Fruit fly (Drosophila melanogaster) whole organism, adult: Measurements from ENCODE around the gene sud1.
A peak's percentile ranks its signal among the peaks of the same experiment; 100 is the strongest.

Source experiments
- CG11617 ChIP-seq: fragments of 200-800 bp; sonication (Bioruptor generic); optimal IDR thresholded peaks from 2 replicates; lab custom pipeline; 2017; ENCODE audit warnings: mild to moderate bottlenecking, missing biosample characterization, missing genetic modification reagents, missing genetic modification characterization
- CG12768 ChIP-seq: fragments of 200-800 bp; sonication (Bioruptor generic); optimal IDR thresholded peaks from 2 replicates; lab custom pipeline; 2017; ENCODE audit warnings: missing biosample characterization, missing genetic modification characterization, mild to moderate bottlenecking, moderate library complexity, missing genetic modification reagents
- CG14711 ChIP-seq: fragments of 200-800 bp; sonication (Bioruptor generic); optimal IDR thresholded peaks from 2 replicates; lab custom pipeline; 2018; ENCODE audit warnings: missing biosample characterization, mild to moderate bottlenecking, missing genetic modification characterization, moderate library complexity
- CG1620 ChIP-seq: fragments of 200-800 bp; sonication (Bioruptor generic); optimal IDR thresholded peaks from 2 replicates; lab custom pipeline; 2016; ENCODE audit warnings: missing biosample characterization, missing genetic modification characterization
- CG33017 ChIP-seq: fragments of 200-800 bp; sonication (Bioruptor generic); optimal IDR thresholded peaks from 2 replicates; lab custom pipeline; 2018; ENCODE audit warnings: missing biosample characterization, mild to moderate bottlenecking, missing genetic modification characterization, moderate library complexity
- CG5204 ChIP-seq: fragments of 200-800 bp; sonication (Bioruptor generic); optimal IDR thresholded peaks from 2 replicates; lab custom pipeline; 2016; ENCODE audit warnings: missing biosample characterization, missing genetic modification characterization
- CG7045 ChIP-seq: fragments of 200-800 bp; sonication (Bioruptor generic); optimal IDR thresholded peaks from 2 replicates; lab custom pipeline; 2017; ENCODE audit warnings: missing biosample characterization, mild to moderate bottlenecking, missing genetic modification characterization
- CG7101 ChIP-seq: fragments of 200-800 bp; sonication (Bioruptor generic); optimal IDR thresholded peaks from 2 replicates; lab custom pipeline; 2018; ENCODE audit warnings: missing biosample characterization, mild to moderate bottlenecking, missing genetic modification characterization, moderate library complexity
- Clk ChIP-seq: fragments of 200-800 bp; sonication (Bioruptor generic); optimal IDR thresholded peaks from 2 replicates; lab custom pipeline; 2017; ENCODE audit warnings: missing biosample characterization, missing genetic modification characterization
- Crg-1 ChIP-seq: fragments of 200-800 bp; sonication (Bioruptor generic); optimal IDR thresholded peaks from 2 replicates; lab custom pipeline; 2016; ENCODE audit warnings: missing biosample characterization, missing genetic modification characterization
- Hr96 ChIP-seq: fragments of 200-800 bp; sonication (Bioruptor generic); optimal IDR thresholded peaks from 2 replicates; lab custom pipeline; 2016; ENCODE audit warnings: missing biosample characterization, missing genetic modification characterization
- Mnt ChIP-seq: fragments of 200-800 bp; sonication (Bioruptor generic); optimal IDR thresholded peaks from 2 replicates; lab custom pipeline; 2016; ENCODE audit warnings: missing biosample characterization, mild to moderate bottlenecking, missing genetic modification characterization
- bab1 ChIP-seq: fragments of 200-800 bp; sonication (Bioruptor generic); optimal IDR thresholded peaks from 3 replicates; lab custom pipeline; 2019; ENCODE audit warnings: missing biosample characterization, mild to moderate bottlenecking, missing genetic modification characterization, moderate library complexity
- cic ChIP-seq: fragments of 200-800 bp; sonication (Bioruptor generic); optimal IDR thresholded peaks from 2 replicates; lab custom pipeline; 2017; ENCODE audit warnings: missing biosample characterization, mild to moderate bottlenecking, missing genetic modification characterization, moderate library complexity
- cnc ChIP-seq, 2 experiments: fragments of >200 bp; optimal IDR thresholded peaks; 2 replicates each; lab custom pipeline; 2017
- kay ChIP-seq: fragments of 200-800 bp; sonication (Bioruptor generic); peaks from one replicate; lab custom pipeline; 2016; ENCODE audit warnings: missing biosample characterization, missing genetic modification characterization, borderline replicate concordance
- ovo ChIP-seq: fragments of 200-800 bp; sonication (Bioruptor generic); optimal IDR thresholded peaks from 2 replicates; lab custom pipeline; 2016; ENCODE audit warnings: missing biosample characterization, missing genetic modification characterization
- pad ChIP-seq: fragments of 200-800 bp; sonication (Bioruptor generic); optimal IDR thresholded peaks from 3 replicates; lab custom pipeline; 2017; ENCODE audit warnings: missing biosample characterization, missing genetic modification characterization, mild to moderate bottlenecking, moderate library complexity, missing genetic modification reagents
- tj ChIP-seq: fragments of 200-800 bp; sonication (Bioruptor generic); optimal IDR thresholded peaks from 3 replicates; lab custom pipeline; 2017; ENCODE audit warnings: missing biosample characterization, mild to moderate bottlenecking, missing genetic modification characterization, moderate library complexity
- toe ChIP-seq: fragments of 200-800 bp; sonication (Bioruptor generic); optimal IDR thresholded peaks from 2 replicates; lab custom pipeline; 2016; ENCODE audit warnings: missing biosample characterization, missing genetic modification characterization

The sud1 gene

dm6 chr3R:24947332-24947731 lies 29.7 kb upstream of the sud1 start, which contains the start of gene mah:
mah (plus strand) TSS chr3R:24947632.
- TF ChIP-seq CG7045 (GFP tag; lab: Kevin White, UChicago) (no peak), CG12768 (GFP tag; lab: Kevin White, UChicago) (no peak), Hr96 (GFP tag; lab: Kevin White, UChicago) (no peak), CG11617 (GFP tag; lab: Kevin White, UChicago) (no peak), CG1620 (GFP tag; lab: Kevin White, UChicago) (no peak), tj (no peak), bab1 (GFP tag; lab: Kevin White, UChicago) (no peak), CG33017 (tag; lab: Kevin White, UChicago) (no peak), CG14711 (tag; lab: Kevin White, UChicago) (no peak), Mnt (GFP tag; lab: Kevin White, UChicago) (no peak), ovo (GFP tag; lab: Kevin White, UChicago) (no peak), cnc (optimal IDR thresholded peaks at IDR 0.05; lab: Kevin White, UChicago) (no peak), CG7101 (tag; lab: Kevin White, UChicago) (no peak), kay (no peak)

dm6 chr3R:24944920-24945853 lies 27.5 kb upstream of the sud1 start, which contains the start of the genes ssh and Nmnat:
ssh (minus strand) TSS chr3R:24944956.
Nmnat (plus strand) TSS chr3R:24945237.
- peak; percentile 63 for TF ChIP-seq CG11617 (GFP tag; lab: Kevin White, UChicago)
- no peak for TF ChIP-seq kay
- no peak for TF ChIP-seq cnc (optimal IDR thresholded peaks at IDR 0.05; lab: Kevin White, UChicago)
- TF ChIP-seq tj, result peak; percentile 13
- no peak for TF ChIP-seq CG33017 (tag; lab: Kevin White, UChicago)
- TF ChIP-seq Mnt (GFP tag; lab: Kevin White, UChicago), result peak; percentile 34
- peak; percentile 31 for TF ChIP-seq CG7045 (GFP tag; lab: Kevin White, UChicago)
- TF ChIP-seq ovo (GFP tag; lab: Kevin White, UChicago), result no peak
- peak; percentile 69 for TF ChIP-seq toe (GFP tag; lab: Kevin White, UChicago)
- peak; percentile 55 for TF ChIP-seq pad
- TF ChIP-seq Crg-1 (GFP tag; lab: Kevin White, UChicago), result peak; percentile 58
- no peak for TF ChIP-seq cic (GFP tag; lab: Kevin White, UChicago)
- peak; percentile 81 for TF ChIP-seq bab1 (GFP tag; lab: Kevin White, UChicago)
- no peak for TF ChIP-seq Clk (GFP tag; lab: Kevin White, UChicago)
- peak; percentile 71 for TF ChIP-seq CG5204 (GFP tag; lab: Kevin White, UChicago)
- peak; percentile 53 for TF ChIP-seq Hr96 (GFP tag; lab: Kevin White, UChicago)
- TF ChIP-seq CG1620 (GFP tag; lab: Kevin White, UChicago), result peak; percentile 50
- TF ChIP-seq CG14711 (tag; lab: Kevin White, UChicago), result peak; percentile 38
- peak; percentile 53 for TF ChIP-seq CG7101 (tag; lab: Kevin White, UChicago)
- TF ChIP-seq CG12768 (GFP tag; lab: Kevin White, UChicago), result no peak

dm6 chr3R:24938049-24938448 lies 20.4 kb upstream of the sud1 start, which contains the start of gene Osbp:
Osbp (minus strand) TSS chr3R:24938222.
- TF ChIP-seq CG12768 (GFP tag; lab: Kevin White, UChicago) (peak; percentile 1), Mnt (GFP tag; lab: Kevin White, UChicago) (peak; percentile 37), CG33017 (tag; lab: Kevin White, UChicago) (no peak), pad (peak; percentile 13), CG14711 (tag; lab: Kevin White, UChicago) (peak; percentile 24), tj (no peak), bab1 (GFP tag; lab: Kevin White, UChicago) (peak; percentile 47), CG7101 (tag; lab: Kevin White, UChicago) (peak; percentile 4)

- TF ChIP-seq toe (GFP tag; lab: Kevin White, UChicago) (no peak), CG5204 (GFP tag; lab: Kevin White, UChicago) (no peak), cic (GFP tag; lab: Kevin White, UChicago) (no peak), Hr96 (GFP tag; lab: Kevin White, UChicago) (no peak), CG14711 (tag; lab: Kevin White, UChicago) (no peak), Mnt (GFP tag; lab: Kevin White, UChicago) (no peak), CG12768 (GFP tag; lab: Kevin White, UChicago) (no peak), kay (no peak)
Measured at dm6 chr3R:24935758-24936157, 18.1 kb upstream of the sud1 start.

dm6 chr3R:24934542-24934941 lies 16.9 kb upstream of the sud1 start:
- TF ChIP-seq bab1 (GFP tag; lab: Kevin White, UChicago) (no peak), CG14711 (tag; lab: Kevin White, UChicago) (no peak), tj (no peak), CG1620 (GFP tag; lab: Kevin White, UChicago) (no peak), CG7045 (GFP tag; lab: Kevin White, UChicago) (no peak), cnc (optimal IDR thresholded peaks at IDR 0.05; lab: Kevin White, UChicago) (no peak), toe (GFP tag; lab: Kevin White, UChicago) (no peak), CG11617 (GFP tag; lab: Kevin White, UChicago) (no peak), Clk (GFP tag; lab: Kevin White, UChicago) (no peak), pad (no peak), Crg-1 (GFP tag; lab: Kevin White, UChicago) (no peak), cic (GFP tag; lab: Kevin White, UChicago) (no peak), CG7101 (tag; lab: Kevin White, UChicago) (no peak), Hr96 (GFP tag; lab: Kevin White, UChicago) (no peak), Mnt (GFP tag; lab: Kevin White, UChicago) (no peak), CG12768 (GFP tag; lab: Kevin White, UChicago) (no peak), ovo (GFP tag; lab: Kevin White, UChicago) (no peak), CG5204 (GFP tag; lab: Kevin White, UChicago) (no peak), CG33017 (tag; lab: Kevin White, UChicago) (no peak)
